Fruit fly (Drosophila melanogaster) whole organism: Measurements from ENCODE around the gene CG15019.

Experiments
- CG8478 ChIP-seq: fragments of >200 bp; optimal IDR thresholded peaks from 2 replicates; lab custom pipeline; 2018; ENCODE audit warnings: inconsistent platforms
- Dll ChIP-seq: fragments of >200 bp; optimal IDR thresholded peaks from 2 replicates; lab custom pipeline; 2017
- EcR ChIP-seq, 2 experiments: fragments of >200 bp; optimal IDR thresholded peaks; 2 replicates each; lab custom pipeline; 2017; ENCODE audit warnings: missing biosample characterization in 2 of 2, missing genetic modification characterization in 2 of 2, missing genetic modification reagents in 2 of 2
- pan ChIP-seq: fragments of >200 bp; optimal IDR thresholded peaks from 2 replicates; lab custom pipeline; 2017
- psq ChIP-seq: fragments of >200 bp; optimal IDR thresholded peaks from 2 replicates; lab custom pipeline; 2017
- usp ChIP-seq: fragments of >200 bp; optimal IDR thresholded peaks from 2 replicates; lab custom pipeline; 2017; ENCODE audit warnings: missing biosample characterization, missing genetic modification characterization, mixed read lengths

DNA sequence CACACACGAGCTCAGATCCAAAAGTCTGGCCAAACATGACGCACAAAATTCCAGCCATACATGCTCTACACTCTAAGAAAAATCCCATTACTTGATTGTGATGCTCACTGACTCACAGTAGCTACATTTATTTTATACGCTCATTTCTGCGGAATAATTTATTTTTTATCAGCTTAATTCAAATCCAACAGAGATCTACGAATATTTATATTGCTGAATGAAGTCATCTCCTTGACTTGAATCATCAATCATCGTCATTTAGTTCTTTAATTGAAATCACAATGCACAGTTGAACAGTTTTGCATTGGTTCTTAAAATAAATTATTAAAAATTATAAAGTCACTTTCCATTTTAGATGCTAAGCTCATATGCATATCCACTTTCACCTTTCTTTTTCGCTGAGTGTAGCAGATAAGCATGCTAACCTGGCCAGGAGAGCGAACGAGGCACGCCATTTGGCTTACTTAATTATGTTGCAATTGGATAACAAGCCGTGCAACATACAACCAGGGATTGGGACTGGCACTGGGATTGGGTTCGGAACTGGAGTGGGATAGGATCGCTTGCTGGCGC is 10.3 kb downstream of the CG15019 start:
- TF ChIP-seq psq (lab: Kevin White, UChicago), result no peak
- TF ChIP-seq CG8478 (lab: Kevin White, UChicago), result no peak
- no peak for TF ChIP-seq pan
- TF ChIP-seq Dll (lab: Kevin White, UChicago), result no peak
- TF ChIP-seq usp, result no peak
- TF ChIP-seq EcR (GFP tag; optimal IDR thresholded peaks at IDR 0.05; lab: Kevin White, UChicago), result no peak
